Fruit fly (Drosophila melanogaster): ENCODE results near the gene CG14362.

- TF ChIP-seq Myc (optimal IDR thresholded peaks at IDR 0.05) (no peak), OdsH (GFP tag; optimal IDR thresholded peaks at IDR 0.05) (no peak), Hr83 (GFP tag; optimal IDR thresholded peaks at IDR 0.05; ENCODE audit: poor library complexity, severe bottlenecking) (no peak), brk (GFP tag; optimal IDR thresholded peaks at IDR 0.05) (no peak), rgr (GFP tag; optimal IDR thresholded peaks at IDR 0.05) (no peak), Sp1 (GFP tag; optimal IDR thresholded peaks at IDR 0.05) (no peak), Abd-B (GFP tag; optimal IDR thresholded peaks at IDR 0.05) (no peak), sage (GFP tag; optimal IDR thresholded peaks at IDR 0.05) (no peak), CG9705 (GFP tag; optimal IDR thresholded peaks at IDR 0.05) (no peak), CG32264 (GFP tag; optimal IDR thresholded peaks at IDR 0.05) (no peak)
Measured at dm6 chr3R:13879349-13879748, 24.1 kb upstream of the CG14362 start.
